Worm (Caenorhabditis elegans): Measurements from ENCODE around the gene Y17G9B.4.
A peak's percentile ranks its signal among the peaks of the same experiment; 100 is the strongest.

Y17G9B.4 gene

ce11 chrIV:4749728-4750278 is 2.1 kb upstream of the Y17G9B.4 start, which contains the start of the genes rpl-20 and Y17G9B.5 (continued):
- TF ChIP-seq ztf-6 (GFP tag; IDR thresholded peaks at IDR 0.05): peak; percentile 98
- peak; percentile 99 for TF ChIP-seq ceh-27 (GFP tag; optimal IDR thresholded peaks at IDR 0.05)
- TF ChIP-seq ztf-26 (tag; optimal IDR thresholded peaks at IDR 0.05): peak; percentile 100
- peak; percentile 100 for TF ChIP-seq D2030.7 (GFP tag; IDR thresholded peaks at IDR 0.05)
- peak; percentile 100 for TF ChIP-seq lsl-1 (GFP tag; optimal IDR thresholded peaks at IDR 0.05)
- peak; percentile 95 for TF ChIP-seq nfya-2 (GFP tag; IDR thresholded peaks at IDR 0.05)
- peak; percentile 90 for TF ChIP-seq ceh-79 (tag; optimal IDR thresholded peaks at IDR 0.05)
- peak; percentile 99 for TF ChIP-seq nhr-80 (tag; optimal IDR thresholded peaks at IDR 0.05)
- peak; percentile 50 for TF ChIP-seq ama-1 (optimal IDR thresholded peaks at IDR 0.05)
- peak; percentile 71 to 88 for TF ChIP-seq ama-1 (GFP tag; optimal IDR thresholded peaks at IDR 0.05)
- peak; percentile 100 for TF ChIP-seq mcd-1 (GFP tag; IDR thresholded peaks at IDR 0.05)
- peak; percentile 99 for TF ChIP-seq atf-7 (tag; optimal IDR thresholded peaks at IDR 0.05)
- peak; percentile 99 for TF ChIP-seq nfyb-1 (GFP tag; IDR thresholded peaks at IDR 0.05)
- TF ChIP-seq ztf-3 (GFP tag; optimal IDR thresholded peaks at IDR 0.05): peak; percentile 98
- no peak; the same call in 1 of the 2 replicates for TF ChIP-seq aptf-2 (GFP tag; conservative IDR thresholded peaks at IDR 0.05)
- TF ChIP-seq T07F8.4 (tag; optimal IDR thresholded peaks at IDR 0.05): peak; percentile 92
- TF ChIP-seq ZK185.1 (tag; optimal IDR thresholded peaks at IDR 0.05; ENCODE audit: poor library complexity, severe bottlenecking): peak; percentile 99
- TF ChIP-seq cebp-2 (GFP tag; IDR thresholded peaks at IDR 0.05): peak; percentile 98
- peak; percentile 97 for TF ChIP-seq hsf-1 (GFP tag; IDR thresholded peaks at IDR 0.05)
- peak; percentile 80 for TF ChIP-seq akir-1 (GFP tag; optimal IDR thresholded peaks at IDR 0.05)
- TF ChIP-seq mel-28 (tag; optimal IDR thresholded peaks at IDR 0.05; ENCODE audit: borderline replicate concordance): peak; percentile 90
- peak; percentile 100 for TF ChIP-seq attf-5 (GFP tag; optimal IDR thresholded peaks at IDR 0.05)
- peak; percentile 71 for TF ChIP-seq lsy-27 (tag; optimal IDR thresholded peaks at IDR 0.05; ENCODE audit: borderline replicate concordance, insufficient read depth)
- peak; percentile 97 for TF ChIP-seq madf-10 (tag; optimal IDR thresholded peaks at IDR 0.05)
- TF ChIP-seq F39B2.1 (GFP tag; IDR thresholded peaks at IDR 0.05): peak; percentile 92
- TF ChIP-seq F55B11.4 (tag; optimal IDR thresholded peaks at IDR 0.05; ENCODE audit: borderline replicate concordance, insufficient read depth): no peak
- TF ChIP-seq let-526 (GFP tag; IDR thresholded peaks at IDR 0.05): peak; percentile 99
- peak; percentile 94 for TF ChIP-seq gei-17 (GFP tag; optimal IDR thresholded peaks at IDR 0.05)
- peak; percentile 98 for TF ChIP-seq egl-18 (GFP tag; IDR thresholded peaks at IDR 0.05)
- peak; percentile 84 for TF ChIP-seq sptf-2 (GFP tag; optimal IDR thresholded peaks at IDR 0.05)
- peak; percentile 91 for TF ChIP-seq die-1 (tag; optimal IDR thresholded peaks at IDR 0.05)
- peak; percentile 99 for TF ChIP-seq madf-6 (GFP tag; IDR thresholded peaks at IDR 0.05)
- TF ChIP-seq ztf-25 (GFP tag; IDR thresholded peaks at IDR 0.05): peak; percentile 88
- TF ChIP-seq rpc-1 (optimal IDR thresholded peaks at IDR 0.05): peak; percentile 45
- TF ChIP-seq rpc-1 (tag; optimal IDR thresholded peaks at IDR 0.05): peak; percentile 14
- peak; percentile 97 for TF ChIP-seq F57C9.4 (tag; optimal IDR thresholded peaks at IDR 0.05)
- peak; percentile 84 for TF ChIP-seq tbp1 (GFP tag; optimal IDR thresholded peaks at IDR 0.05)
- peak; percentile 99 for TF ChIP-seq chd-7 (tag; optimal IDR thresholded peaks at IDR 0.05)
- peak; percentile 90 for TF ChIP-seq lin-26 (GFP tag; IDR thresholded peaks at IDR 0.05)
- 0 out of 2 replicates have a peak, but pooled peaks have one; percentile 37 for TF ChIP-seq aptf-3 (GFP tag; IDR thresholded peaks at IDR 0.05)
- TF ChIP-seq hrde-1 (tag; optimal IDR thresholded peaks at IDR 0.05; ENCODE audit: borderline replicate concordance): peak; percentile 97
- TF ChIP-seq egl-44 (GFP tag; IDR thresholded peaks at IDR 0.05): peak; percentile 98
- peak; percentile 91 for TF ChIP-seq Y53F4B.3 (GFP tag; IDR thresholded peaks at IDR 0.05)
- peak; percentile 42 for TF ChIP-seq tbx-9 (tag; optimal IDR thresholded peaks at IDR 0.05; ENCODE audit: borderline replicate concordance)
- peak; percentile 88 for TF ChIP-seq mes-4 (tag; optimal IDR thresholded peaks at IDR 0.05)
- TF ChIP-seq F22D6.2 (tag; optimal IDR thresholded peaks at IDR 0.05): peak; percentile 96
- TF ChIP-seq ceh-40 (GFP tag; IDR thresholded peaks at IDR 0.05): peak; percentile 92
- TF ChIP-seq nhr-120 (GFP tag; IDR thresholded peaks at IDR 0.05): peak; percentile 96

Measured in whole organism, young adult.